Worm (Caenorhabditis elegans): ENCODE results near the gene str-93.

ce11 chrV:17665906-17666305, 7.3 kb downstream of the str-93 start, which contains the start of gene F59A1.11:
- TF ChIP-seq nhr-28 (tag; optimal IDR thresholded peaks at IDR 0.05) = no peak
- TF ChIP-seq M03D4.4 (tag; optimal IDR thresholded peaks at IDR 0.05) = no peak
- TF ChIP-seq pha-4 (tag; optimal IDR thresholded peaks at IDR 0.05) = no peak
- no peak for TF ChIP-seq ceh-43 (GFP tag; optimal IDR thresholded peaks at IDR 0.05)
- no peak for TF ChIP-seq lin-13 (tag; optimal IDR thresholded peaks at IDR 0.05)

All from whole organism, mixed stage, embryonic.